Worm (Caenorhabditis elegans) whole organism, midembryonic: ENCODE data around the gene dod-23.
A peak's percentile ranks its signal among the peaks of the same experiment; 100 is the strongest.

Source experiments
- T22C8.4 ChIP-seq: fragments of 200-800 bp; sonication (Bioruptor generic); IDR thresholded peaks from 2 replicates; pipeline ENCODE4 v1.3.6; 2022; ENCODE audit warnings: missing genetic modification characterization, missing compliant biosample characterization
- cog-1 ChIP-seq: sonication (generic microtip); optimal IDR thresholded peaks from 2 replicates; lab custom pipeline; 2016; ENCODE audit warnings: missing genetic modification characterization, missing compliant biosample characterization
- flt-1 ChIP-seq: fragments of 200-800 bp; sonication (Bioruptor generic); IDR thresholded peaks from 2 replicates; pipeline ENCODE4 v1.3.6; 2022; ENCODE audit warnings: missing genetic modification characterization, missing compliant biosample characterization
- klf-2 ChIP-seq: fragments of 200-800 bp; sonication (Bioruptor generic); conservative IDR thresholded peaks from 2 replicates; pipeline ENCODE4 v1.3.6; 2022; ENCODE audit warnings: missing genetic modification reagents, missing genetic modification characterization, missing compliant biosample characterization
- med-1 ChIP-seq: sonication (generic microtip); optimal IDR thresholded peaks from 2 replicates; lab custom pipeline; 2017; ENCODE audit warnings: missing genetic modification characterization, mild to moderate bottlenecking, missing compliant biosample characterization, antibody characterized with exemption, missing genetic modification reagents; ENCODE audit not compliant: insufficient read depth
- ref-1 ChIP-seq: fragments of 200-800 bp; sonication (Bioruptor generic); conservative IDR thresholded peaks from 2 replicates; pipeline ENCODE4 v1.3.6; 2022; ENCODE audit warnings: missing genetic modification reagents, missing genetic modification characterization, missing compliant biosample characterization
- tab-1 ChIP-seq: fragments of 200-800 bp; sonication (Bioruptor generic); IDR thresholded peaks from 2 replicates; pipeline ENCODE4 v1.3.6; 2022; ENCODE audit warnings: missing genetic modification characterization, missing compliant biosample characterization
- ztf-23 ChIP-seq: fragments of 200-800 bp; sonication (Bioruptor generic); IDR thresholded peaks from 2 replicates; pipeline ENCODE4 v1.3.6; 2022; ENCODE audit warnings: missing genetic modification reagents, missing genetic modification characterization, missing compliant biosample characterization
- ztf-29 ChIP-seq: fragments of 200-800 bp; sonication (Bioruptor generic); IDR thresholded peaks from 2 replicates; pipeline ENCODE4 v1.3.6; 2022; ENCODE audit warnings: missing genetic modification reagents, missing genetic modification characterization, missing compliant biosample characterization

DNA sequence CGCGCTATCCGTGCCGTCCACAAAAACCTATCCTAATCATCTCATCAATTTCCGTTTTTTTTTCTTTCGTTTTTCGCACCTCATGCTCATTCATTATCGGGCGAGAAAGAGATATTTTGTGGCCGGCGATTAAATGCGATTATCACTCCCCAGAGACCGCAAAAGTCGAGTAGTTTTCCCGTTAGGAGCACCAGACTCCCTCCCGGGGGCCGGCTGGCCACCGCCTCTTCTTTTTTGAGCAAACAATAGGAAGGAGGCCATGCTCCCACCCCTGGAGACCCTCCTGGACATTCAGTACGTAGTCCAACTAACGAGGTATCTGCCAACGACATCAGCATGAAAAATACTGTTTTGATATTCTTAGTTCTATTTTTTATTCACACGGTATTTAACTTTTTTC is 38.5 kb downstream of the dod-23 start, which contains the start of gene M195.2:
- TF ChIP-seq flt-1 (GFP tag; lab: Robert Waterston, UW) = no peak
- TF ChIP-seq ztf-29 (GFP tag; lab: Robert Waterston, UW) = no peak
- TF ChIP-seq T22C8.4 (GFP tag; lab: Robert Waterston, UW) = no peak
- no peak for TF ChIP-seq klf-2 (GFP tag; lab: Robert Waterston, UW)
- TF ChIP-seq ztf-23 (GFP tag; lab: Robert Waterston, UW) = no peak
- TF ChIP-seq tab-1 (GFP tag; lab: Robert Waterston, UW) = 0 out of 2 replicates have a peak, but pooled peaks have one; percentile 62
- no peak for TF ChIP-seq med-1 (GFP tag; lab: Kevin White, UChicago)
- no peak for TF ChIP-seq ref-1
- no peak for TF ChIP-seq cog-1
